Fruit fly (Drosophila melanogaster) whole organism, prepupa: ENCODE results near the gene eIF3e.

Experiments
- CG11294 ChIP-seq: fragments of 200-800 bp; sonication (Bioruptor generic); IDR thresholded peaks from 2 replicates; pipeline ENCODE4 v1.3.6; 2022; ENCODE audit warnings: missing biosample characterization, missing genetic modification characterization
- CG1621 ChIP-seq: fragments of 200-800 bp; sonication (Bioruptor generic); optimal IDR thresholded peaks from 3 replicates; lab custom pipeline; 2018; ENCODE audit warnings: missing biosample characterization, mild to moderate bottlenecking, missing genetic modification characterization
- CG16779 ChIP-seq: fragments of 200-800 bp; sonication (Bioruptor generic); optimal IDR thresholded peaks from 3 replicates; lab custom pipeline; 2017; ENCODE audit warnings: missing biosample characterization, mild to moderate bottlenecking, missing genetic modification characterization
- Ets21C ChIP-seq: fragments of 200-800 bp; sonication (Bioruptor generic); optimal IDR thresholded peaks from 3 replicates; lab custom pipeline; 2016; ENCODE audit warnings: missing biosample characterization, missing genetic modification characterization
- Met ChIP-seq: fragments of 200-800 bp; sonication (Bioruptor generic); optimal IDR thresholded peaks from 3 replicates; lab custom pipeline; 2016; ENCODE audit warnings: missing biosample characterization, missing genetic modification characterization
- lz ChIP-seq: fragments of 200-800 bp; sonication (Bioruptor generic); optimal IDR thresholded peaks from 3 replicates; lab custom pipeline; 2016; ENCODE audit warnings: missing biosample characterization, missing genetic modification characterization
- ss ChIP-seq, 2 experiments: fragments of 200-800 bp; sonication (Bioruptor generic); optimal IDR thresholded peaks; 2 replicates in 1 of 2; 3 replicates in 1 of 2; lab custom pipeline; 2017 to 2018; ENCODE audit warnings: mild to moderate bottlenecking in 2 of 2, missing biosample characterization in 2 of 2, missing genetic modification characterization in 2 of 2, moderate library complexity in 1 of 2
- vri ChIP-seq: fragments of 200-800 bp; sonication (Bioruptor generic); optimal IDR thresholded peaks from 3 replicates; lab custom pipeline; 2016; ENCODE audit warnings: missing biosample characterization, mild to moderate bottlenecking, missing genetic modification characterization

DNA sequence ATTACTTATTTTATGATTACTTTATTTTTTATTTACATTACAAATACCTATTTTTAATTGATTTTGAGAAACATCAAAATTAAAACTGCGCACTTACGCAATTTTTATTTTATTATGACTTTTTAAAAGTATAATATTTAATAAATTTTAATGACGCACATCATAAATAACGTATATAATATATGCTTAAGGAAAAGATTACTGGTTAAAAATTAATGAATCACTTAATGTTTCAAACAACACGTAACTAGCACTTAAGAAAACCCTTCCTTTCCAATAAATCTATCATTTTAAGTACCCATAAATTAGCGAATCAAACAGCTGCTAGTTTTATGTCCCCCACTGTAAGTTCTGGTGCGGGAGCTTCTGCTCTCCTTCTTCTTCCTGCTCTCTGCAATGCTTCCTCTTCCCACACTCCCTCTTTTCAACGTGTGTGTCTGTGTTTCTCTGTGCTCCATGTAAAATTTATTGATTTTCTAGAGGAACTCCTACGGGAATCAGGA is 20.1 kb upstream of the eIF3e start:
- TF ChIP-seq CG1621 (tag; lab: Kevin White, UChicago) (peak; percentile 53), lz (GFP tag; lab: Kevin White, UChicago) (peak; percentile 55), CG16779 (tag; lab: Kevin White, UChicago) (peak; percentile 84), Met (GFP tag; lab: Kevin White, UChicago) (peak; percentile 68), vri (GFP tag; lab: Kevin White, UChicago) (peak; percentile 8), CG11294 (GFP tag; lab: Robert Waterston, UW) (peak; percentile 49), Ets21C (GFP tag; lab: Kevin White, UChicago) (peak; percentile 37), ss (GFP tag; optimal IDR thresholded peaks at IDR 0.05; lab: Kevin White, UChicago) (peak; percentile 84 to 91)
